Fruit fly (Drosophila melanogaster): ENCODE data around the gene Krn.

Gene Krn

DNA sequence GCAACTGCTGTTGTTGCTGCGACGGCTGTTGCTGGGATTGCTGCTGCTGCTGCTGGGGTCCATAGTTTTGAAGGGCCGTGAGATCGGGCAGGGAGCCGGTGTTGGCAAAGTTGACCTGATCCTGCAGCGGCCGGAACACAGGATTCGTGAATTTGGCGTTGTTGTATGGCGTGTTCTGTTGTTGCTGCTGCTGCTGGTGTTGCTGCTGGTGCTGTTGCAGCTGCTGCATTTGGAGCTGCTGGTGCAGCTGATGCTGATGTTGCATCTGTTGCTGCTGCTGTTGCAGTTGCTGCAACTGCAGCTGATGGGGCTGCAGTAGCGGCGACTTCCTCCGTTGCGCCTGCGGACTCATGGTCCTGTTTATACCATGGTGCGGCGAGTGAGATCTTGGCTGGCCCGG lies 9.6 kb upstream of the Krn start:
- no peak for TF ChIP-seq CG8119 (GFP tag; IDR thresholded peaks at IDR 0.05)
- TF ChIP-seq Blimp-1 (GFP tag; optimal IDR thresholded peaks at IDR 0.05), result no peak
- no peak for TF ChIP-seq CG34406 (GFP tag; optimal IDR thresholded peaks at IDR 0.05)
- TF ChIP-seq salr (GFP tag; optimal IDR thresholded peaks at IDR 0.05), result no peak
- no peak for TF ChIP-seq Smox (GFP tag; optimal IDR thresholded peaks at IDR 0.05)
- no peak for TF ChIP-seq CG15336 (GFP tag; IDR thresholded peaks at IDR 0.05)
- TF ChIP-seq CG10669 (GFP tag; optimal IDR thresholded peaks at IDR 0.05), result no peak
- no peak for TF ChIP-seq CG7368 (GFP tag; optimal IDR thresholded peaks at IDR 0.05)
- TF ChIP-seq Sox15 (GFP tag; optimal IDR thresholded peaks at IDR 0.05), result no peak

DNA sequence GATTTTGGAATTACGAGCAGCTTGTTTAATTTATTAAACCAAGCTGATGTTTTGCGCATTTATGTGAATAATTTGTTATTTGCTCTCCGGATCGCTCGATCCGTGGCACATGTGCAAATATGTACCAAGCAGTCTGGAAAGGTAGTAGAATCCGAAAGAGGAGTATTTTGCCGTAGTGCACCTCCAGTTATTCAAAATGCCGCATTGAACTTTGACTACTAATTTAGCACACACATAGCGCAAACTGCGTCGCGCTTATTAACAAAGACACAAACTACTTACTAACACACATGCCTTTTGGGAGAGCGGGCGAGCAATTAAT lies 5.1 kb upstream of the Krn start:
- no peak for TF ChIP-seq svp (GFP tag)
- peak; percentile 91 for TF ChIP-seq fkh (GFP tag; optimal IDR thresholded peaks at IDR 0.05)

DNA sequence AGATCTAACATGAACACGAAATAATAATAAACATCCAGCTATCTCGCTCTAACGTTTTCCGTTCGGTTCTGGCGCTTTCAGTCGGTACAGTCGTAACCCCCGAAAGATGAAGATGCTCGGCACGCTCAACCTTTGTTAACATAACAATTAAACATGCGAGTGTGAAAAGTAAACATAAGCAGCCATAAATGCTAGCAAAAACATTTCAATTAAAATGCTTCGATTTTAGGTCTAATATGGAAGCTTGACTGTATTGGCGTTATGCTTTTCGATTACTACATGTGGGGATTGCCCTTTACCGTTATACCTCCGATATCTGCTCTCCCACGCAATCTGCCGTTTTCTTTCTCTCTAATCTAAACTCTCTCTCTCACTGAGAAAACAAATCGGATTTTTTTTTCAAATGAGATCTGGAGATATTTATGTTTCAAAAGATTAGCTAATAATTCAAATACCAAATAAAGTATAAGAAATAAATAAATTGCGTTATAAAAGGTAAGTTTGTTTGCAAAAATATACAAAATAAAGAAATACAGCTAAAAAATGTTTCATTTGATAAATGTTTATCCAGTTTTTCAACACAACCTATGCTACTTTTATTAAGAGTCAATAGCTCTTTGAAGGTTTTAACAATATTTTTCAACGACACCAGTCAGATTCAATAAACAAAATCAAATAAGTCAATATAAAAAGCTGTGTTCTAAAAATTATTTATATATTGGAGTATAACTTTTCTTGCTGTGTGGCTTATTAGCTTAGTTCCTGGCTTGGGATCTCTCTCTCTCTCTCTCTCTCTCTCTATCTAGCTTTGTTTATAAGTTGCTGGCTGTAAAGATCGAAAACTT lies 4.6 kb upstream of the Krn start:
- TF ChIP-seq Eip75B (GFP tag; optimal IDR thresholded peaks at IDR 0.05) (peak; percentile 39), esn (GFP tag; optimal IDR thresholded peaks at IDR 0.05) (peak; percentile 59), Eip78C (GFP tag) (peak; percentile 83), Lpt (GFP tag; optimal IDR thresholded peaks at IDR 0.05) (no peak), Smox (GFP tag; optimal IDR thresholded peaks at IDR 0.05) (peak; percentile 51), dsx (GFP tag; optimal IDR thresholded peaks at IDR 0.05; ENCODE audit: poor library complexity, severe bottlenecking) (no peak), eg (GFP tag; IDR thresholded peaks at IDR 0.05) (peak; percentile 91), ss (GFP tag; optimal IDR thresholded peaks at IDR 0.05) (no peak), topi (GFP tag; optimal IDR thresholded peaks at IDR 0.05) (peak; percentile 45), CG34406 (GFP tag; optimal IDR thresholded peaks at IDR 0.05) (peak; percentile 19), vri (GFP tag; optimal IDR thresholded peaks at IDR 0.05) (peak; percentile 71), CG8632 (GFP tag; optimal IDR thresholded peaks at IDR 0.05) (peak; percentile 28), CG7368 (GFP tag; optimal IDR thresholded peaks at IDR 0.05) (no peak), CG6854 (GFP tag; optimal IDR thresholded peaks at IDR 0.05) (no peak), CG11762 (GFP tag; optimal IDR thresholded peaks at IDR 0.05; ENCODE audit: insufficient read depth) (peak; percentile 41), Eip93F (GFP tag; optimal IDR thresholded peaks at IDR 0.05) (no peak), achi (GFP tag; optimal IDR thresholded peaks at IDR 0.05) (peak; percentile 52), Hr38 (GFP tag; optimal IDR thresholded peaks at IDR 0.05) (peak; percentile 28), svp (GFP tag) (peak; percentile 78), Gug (GFP tag; IDR thresholded peaks at IDR 0.05) (peak; percentile 57; the same call in 1 of the 2 replicates), Blimp-1 (GFP tag; optimal IDR thresholded peaks at IDR 0.05) (no peak), CG6808 (GFP tag; optimal IDR thresholded peaks at IDR 0.05) (no peak), Sox15 (GFP tag; optimal IDR thresholded peaks at IDR 0.05) (peak; percentile 54), Ets96B (tag; optimal IDR thresholded peaks at IDR 0.05) (peak; percentile 30), CG16779 (tag; optimal IDR thresholded peaks at IDR 0.05) (no peak), salr (GFP tag; optimal IDR thresholded peaks at IDR 0.05) (peak in 1 of 2 experiments; percentile 45), Met (GFP tag; optimal IDR thresholded peaks at IDR 0.05) (peak; percentile 63), fkh (GFP tag; optimal IDR thresholded peaks at IDR 0.05) (peak; percentile 94), OdsH (GFP tag; optimal IDR thresholded peaks at IDR 0.05) (peak; percentile 71), net (GFP tag; optimal IDR thresholded peaks at IDR 0.05) (peak; percentile 52), CG10631 (GFP tag; optimal IDR thresholded peaks at IDR 0.05) (peak; percentile 44), CG1621 (tag; optimal IDR thresholded peaks at IDR 0.05) (no peak), Ets21C (GFP tag; optimal IDR thresholded peaks at IDR 0.05) (peak; percentile 48), fd85E (GFP tag; optimal IDR thresholded peaks at IDR 0.05) (no peak), dac (GFP tag; optimal IDR thresholded peaks at IDR 0.05) (peak; percentile 52), CG10669 (GFP tag; optimal IDR thresholded peaks at IDR 0.05) (peak; percentile 36), spab (GFP tag; optimal IDR thresholded peaks at IDR 0.05) (no peak), CG8319 (GFP tag; optimal IDR thresholded peaks at IDR 0.05) (peak; percentile 12), CG32006 (GFP tag; optimal IDR thresholded peaks at IDR 0.05) (peak; percentile 74), lz (GFP tag; optimal IDR thresholded peaks at IDR 0.05) (peak; percentile 66), CG3032 (tag; optimal IDR thresholded peaks at IDR 0.05) (no peak), Sox102F (GFP tag; optimal IDR thresholded peaks at IDR 0.05) (peak; percentile 71), Hr39 (GFP tag; optimal IDR thresholded peaks at IDR 0.05) (peak; percentile 85)
